Fruit fly (Drosophila melanogaster) whole organism, wandering third instar larva: ENCODE results near the gene CG10949.

Experiments
- CG32264 ChIP-seq: fragments of 200-800 bp; sonication (Bioruptor generic); optimal IDR thresholded peaks from 2 replicates; lab custom pipeline; 2016; ENCODE audit warnings: missing biosample characterization, missing genetic modification characterization
- Hnf4 ChIP-seq: fragments of 200-800 bp; sonication (Bioruptor generic); optimal IDR thresholded peaks from 2 replicates; lab custom pipeline; 2016; ENCODE audit warnings: missing biosample characterization, mild to moderate bottlenecking, missing genetic modification characterization
- N ChIP-seq: fragments of >200 bp; optimal IDR thresholded peaks from 2 replicates; lab custom pipeline; 2018; ENCODE audit warnings: missing biosample characterization, missing external identifiers, missing genetic modification characterization
- OdsH ChIP-seq: fragments of 200-800 bp; sonication (Bioruptor generic); optimal IDR thresholded peaks from 2 replicates; lab custom pipeline; 2016; ENCODE audit warnings: missing biosample characterization, mild to moderate bottlenecking, missing genetic modification characterization
- foxo ChIP-seq, 2 experiments: fragments of 200-800 bp; sonication (Bioruptor generic); optimal IDR thresholded peaks; 2 replicates in 1 of 2; 3 replicates in 1 of 2; lab custom pipeline; 2016 to 2017; ENCODE audit warnings: missing biosample characterization in 2 of 2, missing genetic modification characterization in 2 of 2
- jim ChIP-seq: fragments of 175-275, 200-325 bp; sonication (Bioruptor generic); optimal IDR thresholded peaks from 2 replicates; lab custom pipeline; 2016; ENCODE audit warnings: missing biosample characterization, mild to moderate bottlenecking, missing genetic modification characterization
- pan ChIP-seq: fragments of >200 bp; optimal IDR thresholded peaks from 2 replicates; lab custom pipeline; 2017

DNA sequence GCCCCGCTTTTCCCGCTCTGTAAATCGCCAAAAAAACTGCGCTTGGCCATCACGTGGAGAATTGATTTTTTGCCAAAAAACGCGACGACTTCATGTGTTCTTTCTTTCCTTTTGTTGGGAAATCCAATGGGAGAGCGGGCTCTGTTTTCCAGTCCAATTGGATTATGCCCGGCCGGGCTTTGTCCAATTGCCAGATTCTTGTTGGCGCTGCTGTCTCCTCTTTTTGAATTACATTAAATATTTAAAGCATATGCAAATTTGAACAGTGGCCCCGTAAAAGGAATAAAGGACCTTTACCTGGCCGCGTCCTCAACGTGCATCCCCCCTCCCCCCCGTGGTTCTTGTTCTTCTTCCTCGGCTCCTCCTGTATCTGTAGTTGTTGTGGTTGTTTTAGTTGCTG lies 12.7 kb upstream of the CG10949 start:
- TF ChIP-seq jim (GFP tag; lab: Kevin White, UChicago), result no peak
- no peak for TF ChIP-seq Hnf4 (GFP tag; lab: Kevin White, UChicago)
- TF ChIP-seq pan (lab: Kevin White, UChicago), result no peak
- no peak for TF ChIP-seq foxo (GFP tag; optimal IDR thresholded peaks at IDR 0.05; lab: Kevin White, UChicago)
- no peak for TF ChIP-seq N (GFP tag; lab: Kevin White, UChicago)
- TF ChIP-seq OdsH (GFP tag; lab: Kevin White, UChicago), result no peak
- TF ChIP-seq CG32264 (GFP tag; lab: Kevin White, UChicago), result no peak
